Fruit fly (Drosophila melanogaster): ENCODE results near the gene Eogt.

The Eogt gene

DNA sequence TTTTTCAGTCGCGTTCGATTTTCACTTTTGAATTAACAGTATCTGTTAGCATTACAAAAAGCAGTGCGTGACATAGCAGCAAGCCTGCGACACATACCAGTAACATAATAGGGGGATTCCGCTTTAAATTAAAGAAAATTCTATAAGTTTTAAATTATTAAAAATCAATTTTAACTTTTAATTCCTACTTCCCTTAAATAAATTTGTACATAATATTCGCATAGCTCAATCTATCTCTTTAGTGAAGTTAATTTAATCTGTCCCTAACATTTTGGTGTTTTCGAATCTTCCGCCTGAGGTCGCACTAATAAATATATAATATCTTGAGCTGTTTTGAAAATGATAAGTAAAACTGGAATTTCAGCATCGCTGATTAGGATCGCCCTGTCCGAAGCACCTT lies 39.6 kb downstream of the Eogt start, which contains the start of gene CG9886 (continued):
- TF ChIP-seq CG11902 (GFP tag; optimal IDR thresholded peaks at IDR 0.05) (no peak), Met (GFP tag; optimal IDR thresholded peaks at IDR 0.05) (peak; percentile 29), CG8319 (GFP tag; optimal IDR thresholded peaks at IDR 0.05) (no peak), Hr38 (GFP tag; optimal IDR thresholded peaks at IDR 0.05) (no peak), CG32006 (GFP tag; optimal IDR thresholded peaks at IDR 0.05) (peak; percentile 50), salr (GFP tag; optimal IDR thresholded peaks at IDR 0.05) (peak in 1 of 2 experiments; percentile 25), vri (GFP tag; optimal IDR thresholded peaks at IDR 0.05) (peak; percentile 37), Sox14 (GFP tag; optimal IDR thresholded peaks at IDR 0.05) (peak; percentile 34), Eip93F (GFP tag; optimal IDR thresholded peaks at IDR 0.05) (no peak), Smox (GFP tag; optimal IDR thresholded peaks at IDR 0.05) (peak; percentile 62), CG7368 (GFP tag; optimal IDR thresholded peaks at IDR 0.05) (no peak)

DNA sequence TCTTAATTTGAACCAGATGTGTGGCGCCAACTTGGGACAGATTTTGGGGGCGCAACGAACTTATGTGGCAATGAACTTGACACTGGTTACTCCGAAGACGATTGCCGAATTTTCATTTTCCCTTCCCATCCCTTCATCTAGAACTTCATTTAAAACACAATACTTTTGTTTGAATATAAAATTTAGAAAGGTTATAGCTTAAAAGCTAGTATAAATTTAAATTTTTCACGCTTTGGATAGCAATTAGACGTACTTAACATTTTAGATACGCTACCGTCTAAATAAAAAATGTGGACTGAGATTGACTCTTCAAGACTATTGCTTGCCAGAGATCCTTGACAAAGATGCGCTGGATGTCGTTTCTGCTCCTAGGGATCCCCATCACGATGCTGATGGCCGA lies 43.6 kb downstream of the Eogt start, which contains the start of gene CG44139:
CG44139 (plus strand) TSS at position 301 of the 400 bp plus-strand sequence.
- no peak for TF ChIP-seq CG15336 (GFP tag; IDR thresholded peaks at IDR 0.05)
- TF ChIP-seq CG6276 (GFP tag; optimal IDR thresholded peaks at IDR 0.05): no peak
- no peak for TF ChIP-seq fkh (GFP tag; optimal IDR thresholded peaks at IDR 0.05)
- TF ChIP-seq CG32006 (GFP tag; optimal IDR thresholded peaks at IDR 0.05): no peak
- TF ChIP-seq Sox102F (GFP tag; optimal IDR thresholded peaks at IDR 0.05): no peak
- TF ChIP-seq CG1621 (tag; optimal IDR thresholded peaks at IDR 0.05): no peak
- TF ChIP-seq CG16779 (tag; optimal IDR thresholded peaks at IDR 0.05): no peak
- no peak for TF ChIP-seq CG31627 (GFP tag; optimal IDR thresholded peaks at IDR 0.05)
- no peak for TF ChIP-seq Hr4 (GFP tag; optimal IDR thresholded peaks at IDR 0.05)
- TF ChIP-seq CG6808 (GFP tag; optimal IDR thresholded peaks at IDR 0.05): no peak
- TF ChIP-seq CG11294 (GFP tag; IDR thresholded peaks at IDR 0.05): no peak
- TF ChIP-seq Ets96B (tag; optimal IDR thresholded peaks at IDR 0.05): no peak
- no peak for TF ChIP-seq cyc (GFP tag; optimal IDR thresholded peaks at IDR 0.05)
- TF ChIP-seq Hr39 (GFP tag; optimal IDR thresholded peaks at IDR 0.05): no peak
- TF ChIP-seq fd85E (GFP tag; optimal IDR thresholded peaks at IDR 0.05): no peak

DNA sequence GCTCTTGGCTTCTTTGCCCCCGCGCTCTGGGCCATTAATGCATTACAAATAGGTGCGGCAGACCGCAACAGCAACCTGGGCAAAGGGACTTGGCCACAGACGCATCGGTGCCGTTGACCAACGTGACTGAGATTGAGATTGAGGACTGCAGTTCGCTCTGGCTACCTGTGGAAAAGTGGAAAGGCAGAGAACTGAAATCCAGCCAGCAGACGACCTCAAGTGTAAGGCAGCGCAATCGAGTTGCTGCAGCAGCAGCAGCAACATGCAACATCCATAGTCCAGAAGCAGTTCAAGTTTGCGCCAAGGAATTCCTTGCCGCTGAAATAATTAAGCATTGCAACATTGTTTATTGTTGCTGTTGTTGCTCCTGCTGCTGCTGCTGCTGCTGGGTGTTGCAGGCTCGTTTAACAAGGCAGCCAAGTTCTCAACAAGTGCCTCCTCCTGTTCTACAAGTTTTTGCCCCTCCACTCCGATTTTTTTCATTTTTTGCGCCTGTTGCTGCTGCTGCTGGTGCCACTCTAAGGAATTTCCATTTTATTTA lies 44.8 kb downstream of the Eogt start:
- no peak for TF ChIP-seq Hr39 (GFP tag; optimal IDR thresholded peaks at IDR 0.05)
- TF ChIP-seq dsx (GFP tag; optimal IDR thresholded peaks at IDR 0.05; ENCODE audit: poor library complexity, severe bottlenecking): peak; percentile 95
- TF ChIP-seq Eip75B (GFP tag; optimal IDR thresholded peaks at IDR 0.05): no peak
- no peak for TF ChIP-seq fd85E (GFP tag; optimal IDR thresholded peaks at IDR 0.05)
- no peak for TF ChIP-seq CG4318 (GFP tag; optimal IDR thresholded peaks at IDR 0.05)
- TF ChIP-seq CG3919 (GFP tag; optimal IDR thresholded peaks at IDR 0.05): peak; percentile 3
- no peak for TF ChIP-seq esn (GFP tag; optimal IDR thresholded peaks at IDR 0.05)
- no peak for TF ChIP-seq CG15336 (GFP tag; IDR thresholded peaks at IDR 0.05)
- no peak for TF ChIP-seq CG11762 (GFP tag; optimal IDR thresholded peaks at IDR 0.05; ENCODE audit: insufficient read depth)
- no peak for TF ChIP-seq lz (GFP tag; optimal IDR thresholded peaks at IDR 0.05)
- no peak for TF ChIP-seq Sox15 (GFP tag; optimal IDR thresholded peaks at IDR 0.05)
- no peak for TF ChIP-seq CG31627 (GFP tag; optimal IDR thresholded peaks at IDR 0.05)
- no peak for TF ChIP-seq CG10631 (GFP tag; optimal IDR thresholded peaks at IDR 0.05)
- TF ChIP-seq Sox102F (GFP tag; optimal IDR thresholded peaks at IDR 0.05): no peak
- peak; percentile 2 to 48 for TF ChIP-seq ss (GFP tag; optimal IDR thresholded peaks at IDR 0.05)
- TF ChIP-seq CG6163 (GFP tag; IDR thresholded peaks at IDR 0.05): no peak
- TF ChIP-seq Hr4 (GFP tag; optimal IDR thresholded peaks at IDR 0.05): no peak
- TF ChIP-seq fd59A (GFP tag; optimal IDR thresholded peaks at IDR 0.05): no peak
- no peak for TF ChIP-seq CG9139 (GFP tag; optimal IDR thresholded peaks at IDR 0.05)
- no peak for TF ChIP-seq CG11294 (GFP tag; IDR thresholded peaks at IDR 0.05)
- TF ChIP-seq Sox14 (GFP tag; optimal IDR thresholded peaks at IDR 0.05): no peak
- peak; percentile 5 for TF ChIP-seq Eip78C (GFP tag)
- TF ChIP-seq fkh (GFP tag; optimal IDR thresholded peaks at IDR 0.05): no peak
- no peak for TF ChIP-seq dac (GFP tag; optimal IDR thresholded peaks at IDR 0.05)
- TF ChIP-seq Ets21C (GFP tag; optimal IDR thresholded peaks at IDR 0.05): no peak
- TF ChIP-seq Ets96B (tag; optimal IDR thresholded peaks at IDR 0.05): no peak
